Worm (Caenorhabditis elegans): ENCODE measurements around the gene mpst-3.

DNA sequence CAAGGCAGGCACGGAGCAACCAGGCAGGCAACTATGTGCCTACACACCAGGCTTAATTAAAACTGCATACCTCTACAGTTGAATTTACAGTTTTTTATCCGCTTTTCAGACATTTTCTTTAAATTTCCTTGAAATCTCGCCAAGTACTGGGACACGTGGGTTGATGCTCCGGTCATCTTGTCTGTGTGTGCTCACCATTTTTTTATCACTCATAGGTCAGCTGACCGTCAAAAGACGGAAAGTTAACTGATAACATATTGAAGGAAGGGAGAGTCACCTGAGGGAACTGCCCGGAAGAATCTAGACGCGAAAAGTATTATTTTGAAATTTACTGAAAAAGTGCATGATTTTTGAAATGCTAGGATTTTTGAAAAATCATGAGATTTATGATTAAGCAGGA, 44.9 kb upstream of the mpst-3 start:
- TF ChIP-seq nhr-77 (tag; optimal IDR thresholded peaks at IDR 0.05) (no peak), unc-62 (GFP tag; optimal IDR thresholded peaks at IDR 0.05) (no peak)
